Worm (Caenorhabditis elegans): Measurements from ENCODE around the gene sysm-1.

sysm-1 gene

ce11 chrII:9060332-9060840, 22.6 kb downstream of the sysm-1 start (continued):
- peak; percentile 40 for TF ChIP-seq K02D7.2 (tag; optimal IDR thresholded peaks at IDR 0.05)
- peak; percentile 96 for TF ChIP-seq rnt-1 (tag; optimal IDR thresholded peaks at IDR 0.05)
- no peak for TF ChIP-seq ceh-24 (tag; optimal IDR thresholded peaks at IDR 0.05)
- TF ChIP-seq ceh-14 (tag; optimal IDR thresholded peaks at IDR 0.05): peak; percentile 85
- TF ChIP-seq unc-42 (tag; optimal IDR thresholded peaks at IDR 0.05): peak; percentile 87
- TF ChIP-seq ceh-48 (tag; optimal IDR thresholded peaks at IDR 0.05): peak; percentile 56
- peak; percentile 63 for TF ChIP-seq T23F11.4 (GFP tag; optimal IDR thresholded peaks at IDR 0.05)
- no peak for TF ChIP-seq unc-3 (GFP tag; conservative IDR thresholded peaks at IDR 0.05)
- TF ChIP-seq unc-3 (tag; optimal IDR thresholded peaks at IDR 0.05): peak; percentile 51
- peak; percentile 76 for TF ChIP-seq pha-2 (tag; optimal IDR thresholded peaks at IDR 0.05)
- peak; percentile 69 for TF ChIP-seq unc-86 (tag; optimal IDR thresholded peaks at IDR 0.05)
- peak; percentile 14 for TF ChIP-seq ttx-3 (tag; optimal IDR thresholded peaks at IDR 0.05)
- TF ChIP-seq hlh-15 (tag; optimal IDR thresholded peaks at IDR 0.05): peak; percentile 3
- peak; percentile 2 for TF ChIP-seq zip-5 (tag; optimal IDR thresholded peaks at IDR 0.05)
- TF ChIP-seq C38D4.7 (GFP tag; optimal IDR thresholded peaks at IDR 0.05): no peak
- TF ChIP-seq hlh-30 (tag; optimal IDR thresholded peaks at IDR 0.05; ENCODE audit: insufficient read depth): peak; percentile 44
- peak; percentile 68 for TF ChIP-seq ceh-6 (GFP tag; optimal IDR thresholded peaks at IDR 0.05)
- TF ChIP-seq C08G9.2 (tag; optimal IDR thresholded peaks at IDR 0.05): peak; percentile 61
- peak; percentile 71 for TF ChIP-seq eyg-1 (tag; optimal IDR thresholded peaks at IDR 0.05)
- TF ChIP-seq hlh-13 (GFP tag; optimal IDR thresholded peaks at IDR 0.05): peak; percentile 43
- peak; percentile 42 for TF ChIP-seq sdc-2 (tag; optimal IDR thresholded peaks at IDR 0.05)
- TF ChIP-seq mec-3 (tag; optimal IDR thresholded peaks at IDR 0.05; ENCODE audit: borderline replicate concordance): no peak
- TF ChIP-seq pat-9 (tag; optimal IDR thresholded peaks at IDR 0.05): peak; percentile 82
- TF ChIP-seq ceh-34 (tag; optimal IDR thresholded peaks at IDR 0.05): peak; percentile 91
- peak; percentile 96 for TF ChIP-seq tbx-2 (tag; optimal IDR thresholded peaks at IDR 0.05)
- TF ChIP-seq odd-2 (tag; optimal IDR thresholded peaks at IDR 0.05): no peak
- peak; percentile 35 for TF ChIP-seq ets-4 (tag; optimal IDR thresholded peaks at IDR 0.05)
- no peak for TF ChIP-seq npax-4 (tag; optimal IDR thresholded peaks at IDR 0.05)
- no peak for TF ChIP-seq ceh-9 (tag; optimal IDR thresholded peaks at IDR 0.05)
- TF ChIP-seq gmeb-2 (tag; optimal IDR thresholded peaks at IDR 0.05): no peak
- peak; percentile 44 for TF ChIP-seq sox-4 (tag; optimal IDR thresholded peaks at IDR 0.05)
- TF ChIP-seq nfya-1 (tag; optimal IDR thresholded peaks at IDR 0.05): peak; percentile 95
- peak; percentile 81 for TF ChIP-seq unc-55 (GFP tag; optimal IDR thresholded peaks at IDR 0.05)
- TF ChIP-seq ahr-1 (tag; optimal IDR thresholded peaks at IDR 0.05): peak; percentile 36
- TF ChIP-seq fkh-6 (tag; optimal IDR thresholded peaks at IDR 0.05): peak; percentile 36
- peak; percentile 92 for TF ChIP-seq madf-2 (tag; optimal IDR thresholded peaks at IDR 0.05)
- TF ChIP-seq ceh-30 (tag; optimal IDR thresholded peaks at IDR 0.05): peak; percentile 90
- peak; percentile 93 for TF ChIP-seq dve-1 (tag; optimal IDR thresholded peaks at IDR 0.05)
- no peak for TF ChIP-seq elt-4 (tag; optimal IDR thresholded peaks at IDR 0.05)
- peak; percentile 93 for TF ChIP-seq ref-2 (tag; optimal IDR thresholded peaks at IDR 0.05)
- TF ChIP-seq nhr-232 (tag; optimal IDR thresholded peaks at IDR 0.05): no peak

- TF ChIP-seq ztf-16 (tag; optimal IDR thresholded peaks at IDR 0.05): no peak
- TF ChIP-seq ama-1 (optimal IDR thresholded peaks at IDR 0.05): peak; percentile 56
- no peak for TF ChIP-seq lin-11 (tag; optimal IDR thresholded peaks at IDR 0.05)
These were observed 24.0 kb downstream of the sysm-1 start for ce11 chrII:9059010-9059409.
